Worm (Caenorhabditis elegans): ENCODE measurements around the gene hpa-1.

DNA sequence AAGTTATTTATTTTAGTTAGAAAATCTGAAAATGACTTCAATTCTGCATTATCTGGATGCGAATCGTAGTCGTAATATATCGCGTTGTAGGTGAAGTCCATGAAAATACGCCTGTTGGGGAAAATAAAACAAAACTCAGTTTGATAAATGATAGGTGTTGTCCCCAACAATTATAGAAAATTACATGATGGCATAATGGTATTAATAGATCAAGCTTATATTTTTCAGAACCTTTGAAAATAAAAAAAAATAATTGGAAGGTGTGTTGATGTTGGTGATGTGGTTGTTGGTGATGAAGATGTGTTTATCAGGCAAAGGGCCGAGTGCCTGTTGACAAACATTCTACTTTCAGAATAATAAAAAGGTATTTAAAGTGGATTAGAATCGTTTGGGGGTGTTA is 5.6 kb upstream of the hpa-1 start, which contains the start of gene srw-61:
- no peak for TF ChIP-seq ceh-18 (tag; optimal IDR thresholded peaks at IDR 0.05)
- TF ChIP-seq hlh-13 (GFP tag; optimal IDR thresholded peaks at IDR 0.05), result no peak
- TF ChIP-seq hlh-15 (tag; optimal IDR thresholded peaks at IDR 0.05), result no peak
- no peak for TF ChIP-seq dmd-4 (tag; optimal IDR thresholded peaks at IDR 0.05; ENCODE audit: borderline replicate concordance)
- TF ChIP-seq sox-4 (tag; optimal IDR thresholded peaks at IDR 0.05), result no peak
- no peak for TF ChIP-seq fkh-10 (GFP tag; optimal IDR thresholded peaks at IDR 0.05)
- TF ChIP-seq pha-4 (tag; optimal IDR thresholded peaks at IDR 0.05), result no peak
- no peak for TF ChIP-seq ahr-1 (tag; optimal IDR thresholded peaks at IDR 0.05)
- no peak for TF ChIP-seq hlh-30 (tag; optimal IDR thresholded peaks at IDR 0.05; ENCODE audit: insufficient read depth)
- no peak for TF ChIP-seq sdc-2 (tag; optimal IDR thresholded peaks at IDR 0.05)
- no peak for TF ChIP-seq ceh-22 (tag; optimal IDR thresholded peaks at IDR 0.05)
- TF ChIP-seq lim-6 (tag; optimal IDR thresholded peaks at IDR 0.05), result no peak

All from whole organism, late embryonic.